Fruit fly (Drosophila melanogaster) whole organism, embryonic: Measurements from ENCODE around the gene CG6295.

ENCODE experiments used
- Bdp1 ChIP-seq: fragments of 200-800 bp; sonication (Bioruptor generic); optimal IDR thresholded peaks from 3 replicates; lab custom pipeline; 2016; ENCODE audit warnings: missing biosample characterization, missing genetic modification characterization
- C15 ChIP-seq: fragments of 200-800 bp; sonication (Bioruptor generic); IDR thresholded peaks from 3 replicates; pipeline ENCODE4 v1.3.6; 2022; ENCODE audit warnings: missing biosample characterization, missing genetic modification characterization
- CG10431 ChIP-seq: fragments of 200-800 bp; sonication (Bioruptor generic); optimal IDR thresholded peaks from 3 replicates; lab custom pipeline; 2018; ENCODE audit warnings: missing biosample characterization, mild to moderate bottlenecking, missing genetic modification characterization
- CG10654 ChIP-seq: fragments of 200-800 bp; sonication (Bioruptor generic); optimal IDR thresholded peaks from 2 replicates; lab custom pipeline; 2016; ENCODE audit warnings: missing biosample characterization, missing genetic modification characterization
- CG11456 ChIP-seq: fragments of 200-800 bp; sonication (Bioruptor generic); IDR thresholded peaks from 3 replicates; pipeline ENCODE4 v1.3.6; 2022; ENCODE audit warnings: missing biosample characterization, missing genetic modification characterization
- CG11560 ChIP-seq: fragments of 200-800 bp; sonication (Bioruptor generic); IDR thresholded peaks from 3 replicates; pipeline ENCODE4 v1.3.6; 2022; ENCODE audit warnings: missing biosample characterization, missing genetic modification characterization
- CG11723 ChIP-seq: fragments of 200-800 bp; sonication (Bioruptor generic); optimal IDR thresholded peaks from 2 replicates; lab custom pipeline; 2017; ENCODE audit warnings: missing biosample characterization, mild to moderate bottlenecking, missing genetic modification characterization
- CG12942 ChIP-seq: fragments of 200-800 bp; sonication (Bioruptor generic); optimal IDR thresholded peaks from 3 replicates; lab custom pipeline; 2016; ENCODE audit warnings: missing biosample characterization, missing genetic modification characterization
- CG13424 ChIP-seq: fragments of 200-800 bp; sonication (Bioruptor generic); optimal IDR thresholded peaks from 2 replicates; lab custom pipeline; 2019; ENCODE audit warnings: missing biosample characterization, mild to moderate bottlenecking, missing genetic modification characterization, moderate library complexity
- CG14710 ChIP-seq: fragments of 200-800 bp; sonication (Bioruptor generic); optimal IDR thresholded peaks from 3 replicates; lab custom pipeline; 2019; ENCODE audit warnings: missing biosample characterization, mild to moderate bottlenecking, missing genetic modification characterization, moderate library complexity
- CG14860 ChIP-seq: fragments of 200-800 bp; sonication (Bioruptor generic); IDR thresholded peaks from 3 replicates; pipeline ENCODE4 v1.3.6; 2022; ENCODE audit warnings: missing biosample characterization, missing genetic modification characterization; ENCODE audit not compliant: partially characterized antibody
- CG15514 ChIP-seq: fragments of 200-800 bp; sonication (Bioruptor generic); optimal IDR thresholded peaks from 3 replicates; lab custom pipeline; 2017; ENCODE audit warnings: missing biosample characterization, missing genetic modification characterization, mild to moderate bottlenecking, moderate library complexity, missing genetic modification reagents
- CG1603 ChIP-seq: fragments of 200-800 bp; sonication (Bioruptor generic); optimal IDR thresholded peaks from 2 replicates; lab custom pipeline; 2019; ENCODE audit warnings: missing biosample characterization, mild to moderate bottlenecking, missing genetic modification characterization, moderate library complexity
- CG17186 ChIP-seq: fragments of 200-800 bp; sonication (Bioruptor generic); optimal IDR thresholded peaks from 3 replicates; lab custom pipeline; 2017; ENCODE audit warnings: missing biosample characterization, missing genetic modification reagents, missing genetic modification characterization
- CG17359 ChIP-seq: fragments of 200-800 bp; sonication (Bioruptor generic); optimal IDR thresholded peaks from 3 replicates; lab custom pipeline; 2018; ENCODE audit warnings: missing biosample characterization, mild to moderate bottlenecking, missing genetic modification characterization, moderate library complexity
- CG30431 ChIP-seq: fragments of 200-800 bp; sonication (Bioruptor generic); optimal IDR thresholded peaks from 2 replicates; lab custom pipeline; 2017; ENCODE audit warnings: missing biosample characterization, missing genetic modification characterization
- CG3163 ChIP-seq: fragments of 200-800 bp; sonication (Bioruptor generic); optimal IDR thresholded peaks from 3 replicates; lab custom pipeline; 2016; ENCODE audit warnings: missing biosample characterization, missing genetic modification characterization
- CG32772 ChIP-seq: fragments of 200-800 bp; sonication (Bioruptor generic); IDR thresholded peaks from 2 replicates; pipeline ENCODE4 v1.3.6; 2022; ENCODE audit warnings: missing biosample characterization, missing genetic modification characterization
- CG33557 ChIP-seq: fragments of 200-800 bp; sonication (Bioruptor generic); optimal IDR thresholded peaks from 2 replicates; lab custom pipeline; 2019; ENCODE audit warnings: missing biosample characterization, mild to moderate bottlenecking, missing genetic modification characterization, moderate library complexity
- CG42726 ChIP-seq: fragments of 200-800 bp; sonication (Bioruptor generic); IDR thresholded peaks from 2 replicates; pipeline ENCODE4 v1.3.6; 2022; ENCODE audit warnings: missing biosample characterization, missing genetic modification characterization; ENCODE audit not compliant: partially characterized antibody
- CG8089 ChIP-seq: fragments of 200-800 bp; sonication (Bioruptor generic); optimal IDR thresholded peaks from 3 replicates; lab custom pipeline; 2016; ENCODE audit warnings: missing biosample characterization, missing genetic modification characterization
- CG8290 ChIP-seq, 3 experiments: fragments of 200-800 bp; sonication (Bioruptor generic); optimal IDR thresholded peaks; 2 replicates each; lab custom pipeline; 2016 to 2019; ENCODE audit warnings: missing biosample characterization in 3 of 3, missing genetic modification characterization in 3 of 3, mild to moderate bottlenecking in 2 of 3, moderate library complexity in 1 of 3
- CoRest ChIP-seq: fragments of 200-800 bp; sonication (Bioruptor generic); optimal IDR thresholded peaks from 3 replicates; lab custom pipeline; 2018; ENCODE audit warnings: missing biosample characterization, mild to moderate bottlenecking, missing genetic modification characterization, moderate library complexity
- D ChIP-seq, 2 experiments: fragments of 200-800 bp in 1 of 2; fragments of >200 bp in 1 of 2; sonication (Bioruptor generic) in 1 of 2; optimal IDR thresholded peaks; 2 replicates in 1 of 2; 3 replicates in 1 of 2; lab custom pipeline; 2017; ENCODE audit warnings: mild to moderate bottlenecking in 1 of 2, missing biosample characterization in 1 of 2, missing genetic modification characterization in 1 of 2, missing genetic modification reagents in 1 of 2
- Dad ChIP-seq: fragments of 200-800 bp; sonication (Bioruptor generic); optimal IDR thresholded peaks from 3 replicates; lab custom pipeline; 2016; ENCODE audit warnings: missing biosample characterization, missing genetic modification characterization
- Doc2 ChIP-seq: fragments of 200-800 bp; sonication (Bioruptor generic); IDR thresholded peaks from 2 replicates; pipeline ENCODE4 v1.3.6; 2022; ENCODE audit warnings: missing biosample characterization, missing genetic modification characterization
- ERR ChIP-seq: fragments of 200-800 bp; sonication (Bioruptor generic); optimal IDR thresholded peaks from 2 replicates; lab custom pipeline; 2016; ENCODE audit warnings: missing biosample characterization, missing genetic modification characterization
- Ets97D ChIP-seq: fragments of 200-800 bp; sonication (Bioruptor generic); optimal IDR thresholded peaks from 3 replicates; lab custom pipeline; 2016; ENCODE audit warnings: missing biosample characterization, missing genetic modification characterization
- Hand ChIP-seq: fragments of 200-800 bp; sonication (Bioruptor generic); optimal IDR thresholded peaks from 2 replicates; lab custom pipeline; 2017; ENCODE audit warnings: mild to moderate bottlenecking, missing biosample characterization, missing genetic modification reagents, missing genetic modification characterization
- Hr51 ChIP-seq, 2 experiments: fragments of 200-800 bp; sonication (Bioruptor generic); optimal IDR thresholded peaks; 2 replicates in 1 of 2; 3 replicates in 1 of 2; lab custom pipeline; 2016 to 2018; ENCODE audit warnings: missing biosample characterization in 2 of 2, missing genetic modification characterization in 2 of 2, mild to moderate bottlenecking in 1 of 2, moderate library complexity in 1 of 2
- Hsf ChIP-seq: fragments of 200-800 bp; sonication (Bioruptor generic); optimal IDR thresholded peaks from 3 replicates; lab custom pipeline; 2016; ENCODE audit warnings: missing biosample characterization, missing genetic modification characterization
- Jarid2 ChIP-seq: fragments of 200-800 bp; sonication (Bioruptor generic); optimal IDR thresholded peaks from 3 replicates; lab custom pipeline; 2017; ENCODE audit warnings: mild to moderate bottlenecking, missing biosample characterization, missing genetic modification reagents, missing genetic modification characterization
- Lim3 ChIP-seq: fragments of 200-800 bp; sonication (Bioruptor generic); IDR thresholded peaks from 2 replicates; pipeline ENCODE4 v1.3.6; 2022; ENCODE audit warnings: missing biosample characterization, missing genetic modification characterization
- Med ChIP-seq: fragments of 200-800 bp; sonication (Bioruptor generic); peaks from one replicate; lab custom pipeline; 2016; ENCODE audit warnings: missing biosample characterization, missing genetic modification characterization, mild to moderate bottlenecking, inconsistent platforms, moderate library complexity
- Mrtf ChIP-seq: fragments of 200-800 bp; sonication (Bioruptor generic); IDR thresholded peaks from 3 replicates; pipeline ENCODE4 v1.3.6; 2022; ENCODE audit warnings: missing biosample characterization, missing genetic modification characterization
- Optix ChIP-seq: fragments of 200-800 bp; sonication (Bioruptor generic); IDR thresholded peaks from 3 replicates; pipeline ENCODE4 v1.3.6; 2022; ENCODE audit warnings: missing biosample characterization, missing genetic modification characterization
- Rx ChIP-seq: fragments of 200-800 bp; sonication (Bioruptor generic); IDR thresholded peaks from 2 replicates; pipeline ENCODE4 v1.3.6; 2022; ENCODE audit warnings: missing biosample characterization, missing genetic modification characterization
- Sin3A ChIP-seq: fragments of >200 bp; optimal IDR thresholded peaks from 2 replicates; lab custom pipeline; 2018
- Six4 ChIP-seq: fragments of 200-800 bp; sonication (Bioruptor generic); optimal IDR thresholded peaks from 2 replicates; lab custom pipeline; 2016; ENCODE audit warnings: missing biosample characterization, missing genetic modification characterization
- Vsx1 ChIP-seq: fragments of 200-800 bp; sonication (Bioruptor generic); optimal IDR thresholded peaks from 2 replicates; lab custom pipeline; 2017; ENCODE audit warnings: missing biosample characterization, mild to moderate bottlenecking, missing genetic modification characterization, missing genetic modification reagents
- Xbp1 ChIP-seq: fragments of 200-800 bp; sonication (Bioruptor generic); optimal IDR thresholded peaks from 3 replicates; lab custom pipeline; 2016; ENCODE audit warnings: missing biosample characterization, mild to moderate bottlenecking, missing genetic modification characterization
- dati ChIP-seq: fragments of 200-800 bp; sonication (Bioruptor generic); IDR thresholded peaks from 2 replicates; pipeline ENCODE4 v1.3.6; 2022; ENCODE audit warnings: missing biosample characterization, missing genetic modification characterization
- lmd ChIP-seq: fragments of 200-800 bp; sonication (Bioruptor generic); IDR thresholded peaks from 2 replicates; pipeline ENCODE4 v1.3.6; 2022; ENCODE audit warnings: missing biosample characterization, missing genetic modification characterization
- mld ChIP-seq: fragments of 200-800 bp; sonication (Bioruptor generic); IDR thresholded peaks from 3 replicates; pipeline ENCODE4 v1.3.6; 2022; ENCODE audit warnings: missing biosample characterization, missing genetic modification characterization; ENCODE audit not compliant: partially characterized antibody
- nerfin-1 ChIP-seq: fragments of 200-800 bp; sonication (Bioruptor generic); optimal IDR thresholded peaks from 3 replicates; lab custom pipeline; 2019; ENCODE audit warnings: missing biosample characterization, mild to moderate bottlenecking, missing genetic modification characterization, moderate library complexity
- ranshi ChIP-seq: fragments of 200-800 bp; sonication (Bioruptor generic); IDR thresholded peaks from 2 replicates; pipeline ENCODE4 v1.3.6; 2022; ENCODE audit warnings: missing biosample characterization, missing genetic modification characterization
- sens ChIP-seq: fragments of 200-800 bp; sonication (Bioruptor generic); peaks from one replicate; lab custom pipeline; 2016; ENCODE audit warnings: missing biosample characterization, missing genetic modification characterization
- sens-2 ChIP-seq: fragments of 200-800 bp; sonication (Bioruptor generic); IDR thresholded peaks from 2 replicates; pipeline ENCODE4 v1.3.6; 2022; ENCODE audit warnings: missing biosample characterization, missing genetic modification characterization
- sr ChIP-seq: fragments of 200-800 bp; sonication (Bioruptor generic); IDR thresholded peaks from 3 replicates; pipeline ENCODE4 v1.3.6; 2022; ENCODE audit warnings: missing biosample characterization, missing genetic modification characterization
- tap ChIP-seq: fragments of 200-800 bp; optimal IDR thresholded peaks from 3 replicates; lab custom pipeline; 2019; ENCODE audit warnings: missing biosample characterization, mild to moderate bottlenecking, missing genetic modification characterization, moderate library complexity
- twi ChIP-seq: fragments of 200-800 bp; optimal IDR thresholded peaks from 2 replicates; lab custom pipeline; 2019; ENCODE audit warnings: missing biosample characterization, mild to moderate bottlenecking, missing genetic modification characterization, moderate library complexity

The CG6295 gene

dm6 chr3R:26980282-26980691 is 26.6 kb downstream of the CG6295 start (continued):
- no peak for TF ChIP-seq CG11723
- TF ChIP-seq CG1603 (tag; lab: Kevin White, UChicago): no peak
- no peak for TF ChIP-seq CG8089 (GFP tag; lab: Kevin White, UChicago)
- peak; percentile 83 for TF ChIP-seq Med (GFP tag; lab: Kevin White, UChicago)
- TF ChIP-seq Hand: no peak
- no peak for TF ChIP-seq Six4 (GFP tag; lab: Kevin White, UChicago)
- TF ChIP-seq tap (tag; lab: Kevin White, UChicago): no peak
- no peak for TF ChIP-seq Rx
- TF ChIP-seq CG10654 (GFP tag; lab: Kevin White, UChicago): no peak
- TF ChIP-seq CG14860 (GFP tag; lab: Robert Waterston, UW): no peak
- no peak for TF ChIP-seq CG3163 (GFP tag; lab: Kevin White, UChicago)
- TF ChIP-seq Mrtf (GFP tag; lab: Robert Waterston, UW): no peak
- no peak for TF ChIP-seq mld
- no peak for TF ChIP-seq Optix (GFP tag; lab: Robert Waterston, UW)
- no peak for TF ChIP-seq dati
- TF ChIP-seq Sin3A (lab: Kevin White, UChicago): no peak
- no peak for TF ChIP-seq CG14710 (tag; lab: Kevin White, UChicago)
- no peak for TF ChIP-seq Ets97D (GFP tag; lab: Kevin White, UChicago)
- no peak for TF ChIP-seq twi (tag; lab: Kevin White, UChicago)
- peak; percentile 56 for TF ChIP-seq sens (GFP tag; lab: Kevin White, UChicago)
- TF ChIP-seq CG13424: no peak
- no peak for TF ChIP-seq CG33557 (GFP tag; lab: Kevin White, UChicago)
- no peak for TF ChIP-seq CG32772 (GFP tag; lab: Robert Waterston, UW)
- TF ChIP-seq Jarid2 (GFP tag; lab: Kevin White, UChicago): peak; percentile 88
- peak; percentile 15 for TF ChIP-seq ERR (GFP tag; lab: Kevin White, UChicago)
- TF ChIP-seq sens-2 (GFP tag; lab: Robert Waterston, UW): no peak; the same call in 1 of the 2 replicates
- TF ChIP-seq Hsf (GFP tag; lab: Kevin White, UChicago): no peak
- no peak for TF ChIP-seq Doc2 (GFP tag; lab: Robert Waterston, UW)
- no peak for TF ChIP-seq CG42726 (GFP tag; lab: Robert Waterston, UW)
- TF ChIP-seq Xbp1 (GFP tag; lab: Kevin White, UChicago): no peak
- peak; percentile 6 for TF ChIP-seq CG15514 (GFP tag; lab: Kevin White, UChicago)
- TF ChIP-seq CG11560 (tag; lab: Robert Waterston, UW): no peak
- TF ChIP-seq C15: no peak
- no peak for TF ChIP-seq CG17186 (GFP tag; lab: Kevin White, UChicago)
- no peak for TF ChIP-seq Lim3 (GFP tag; lab: Robert Waterston, UW)
- TF ChIP-seq nerfin-1 (tag; lab: Kevin White, UChicago): no peak
- TF ChIP-seq sr (GFP tag; lab: Robert Waterston, UW): no peak
- no peak for TF ChIP-seq CoRest (tag; lab: Kevin White, UChicago)
- no peak for TF ChIP-seq lmd (GFP tag; lab: Robert Waterston, UW)
- TF ChIP-seq ranshi (GFP tag; lab: Robert Waterston, UW): no peak; the same call in 1 of the 2 replicates
- no peak for TF ChIP-seq CG30431 (GFP tag; lab: Kevin White, UChicago)
- TF ChIP-seq CG10431 (GFP tag; lab: Kevin White, UChicago): peak; percentile 90
- TF ChIP-seq D (optimal IDR thresholded peaks at IDR 0.05; lab: Kevin White, UChicago): no peak
- no peak for TF ChIP-seq D (GFP tag; optimal IDR thresholded peaks at IDR 0.05; lab: Kevin White, UChicago)
- TF ChIP-seq Bdp1 (GFP tag; lab: Kevin White, UChicago): no peak
- TF ChIP-seq Hr51 (GFP tag; optimal IDR thresholded peaks at IDR 0.05; lab: Kevin White, UChicago): no peak
- no peak for TF ChIP-seq CG17359 (tag; lab: Kevin White, UChicago)
- TF ChIP-seq CG12942 (GFP tag; lab: Kevin White, UChicago): no peak
- no peak for TF ChIP-seq CG11456 (GFP tag; lab: Robert Waterston, UW)
- TF ChIP-seq Vsx1: peak; percentile 28
- TF ChIP-seq Dad (GFP tag; lab: Kevin White, UChicago): no peak
- TF ChIP-seq CG8290 (GFP tag; optimal IDR thresholded peaks at IDR 0.05; lab: Kevin White, UChicago): no peak
- TF ChIP-seq CG8290 (tag; optimal IDR thresholded peaks at IDR 0.05; lab: Kevin White, UChicago): no peak
